Worm (Caenorhabditis elegans) whole organism, L1 larva: ENCODE data around the gene ZC412.3.

ENCODE experiments used
- C04F5.9 ChIP-seq: sonication (generic microtip); optimal IDR thresholded peaks from 2 replicates; lab custom pipeline; 2016; ENCODE audit warnings: missing genetic modification characterization, missing compliant biosample characterization
- C16A3.4 ChIP-seq: fragments of 150-350 bp; optimal IDR thresholded peaks from 2 replicates; lab custom pipeline; 2014; ENCODE audit warnings: missing biosample characterization, missing genetic modification characterization
- F16B12.6 ChIP-seq: fragments of 150-350 bp; optimal IDR thresholded peaks from 2 replicates; lab custom pipeline; 2014; ENCODE audit warnings: missing biosample characterization, missing genetic modification characterization
- ama-1 ChIP-seq: fragments of 150-350 bp; optimal IDR thresholded peaks from 2 replicates; lab custom pipeline; 2014
- ceh-8 ChIP-seq: fragments of 200-800 bp; sonication (Bioruptor generic); optimal IDR thresholded peaks from 2 replicates; lab custom pipeline; 2018; ENCODE audit warnings: mild to moderate bottlenecking, missing genetic modification characterization, moderate library complexity, missing compliant biosample characterization
- ceh-88 ChIP-seq: fragments of 200-800 bp; sonication (Bioruptor generic); IDR thresholded peaks from 2 replicates; pipeline ENCODE4 v1.3.6; 2022; ENCODE audit warnings: missing genetic modification characterization, missing compliant biosample characterization
- ces-1 ChIP-seq: fragments of 150-350 bp; optimal IDR thresholded peaks from 2 replicates; lab custom pipeline; 2014; ENCODE audit warnings: missing biosample characterization, missing genetic modification reagents, missing genetic modification characterization
- dpl-1 ChIP-seq, 3 experiments: fragments of 150-350 bp in 2 of 3; sonication (generic microtip) in 1 of 3; optimal IDR thresholded peaks; 2 replicates each; lab custom pipeline; 2014 to 2017; ENCODE audit warnings: missing biosample characterization in 3 of 3, missing genetic modification characterization in 3 of 3, missing genetic modification reagents in 3 of 3
- dsc-1 ChIP-seq: sonication (generic microtip); optimal IDR thresholded peaks from 2 replicates; lab custom pipeline; 2016; ENCODE audit warnings: mild to moderate bottlenecking, missing genetic modification characterization, missing compliant biosample characterization
- efl-1 ChIP-seq, 4 experiments: fragments of 150-350 bp; optimal IDR thresholded peaks in 3 of 4; peaks in 1 of 4; 1 replicate in 1 of 4; 2 replicates in 3 of 4; lab custom pipeline; 2014; ENCODE audit warnings: missing biosample characterization in 2 of 4, missing genetic modification characterization in 2 of 4, missing genetic modification reagents in 2 of 4
- efl-3 ChIP-seq: fragments of 200-800 bp; sonication (Bioruptor generic); optimal IDR thresholded peaks from 2 replicates; lab custom pipeline; 2018; ENCODE audit warnings: mild to moderate bottlenecking, missing genetic modification characterization, missing compliant biosample characterization
- egl-13 ChIP-seq: sonication (generic microtip); optimal IDR thresholded peaks from 2 replicates; lab custom pipeline; 2016; ENCODE audit warnings: missing genotype, missing genetic modification reagents, missing genetic modification characterization, missing compliant biosample characterization
- egl-27 ChIP-seq, 2 experiments: fragments of 150-350 bp in 1 of 2; sonication (generic microtip); optimal IDR thresholded peaks; 3 replicates each; lab custom pipeline; 2017 to 2018; ENCODE audit warnings: missing biosample characterization in 2 of 2, missing genetic modification characterization in 2 of 2, missing genetic modification reagents in 2 of 2
- ets-5 ChIP-seq: fragments of 200-800 bp; sonication (Bioruptor generic); IDR thresholded peaks from 2 replicates; pipeline ENCODE4 v1.3.6; 2022; ENCODE audit warnings: missing genetic modification characterization, missing compliant biosample characterization
- fkh-10 ChIP-seq: sonication (generic microtip); optimal IDR thresholded peaks from 2 replicates; lab custom pipeline; 2017; ENCODE audit warnings: missing biosample characterization, missing genetic modification reagents, missing genetic modification characterization
- fkh-4 ChIP-seq: sonication (generic microtip); optimal IDR thresholded peaks from 2 replicates; lab custom pipeline; 2016; ENCODE audit warnings: missing compliant biosample characterization, missing genetic modification characterization, borderline replicate concordance
- fkh-8 ChIP-seq: sonication (generic microtip); optimal IDR thresholded peaks from 2 replicates; lab custom pipeline; 2016; ENCODE audit warnings: mild to moderate bottlenecking, missing genetic modification characterization, missing compliant biosample characterization
- fos-1 ChIP-seq: fragments of 150-350 bp; optimal IDR thresholded peaks from 2 replicates; lab custom pipeline; 2014; ENCODE audit warnings: missing biosample characterization, missing genetic modification characterization
- grh-1 ChIP-seq: fragments of 200-800 bp; sonication (Bioruptor generic); IDR thresholded peaks from 2 replicates; pipeline ENCODE4 v1.3.6; 2022; ENCODE audit warnings: missing genetic modification reagents, missing genetic modification characterization, missing compliant biosample characterization
- hlh-17 ChIP-seq: fragments of 200-800 bp; sonication (Bioruptor generic); optimal IDR thresholded peaks from 2 replicates; lab custom pipeline; 2018; ENCODE audit warnings: missing genetic modification characterization, mild to moderate bottlenecking, missing compliant biosample characterization, moderate library complexity, borderline replicate concordance
- hlh-4 ChIP-seq: sonication (generic microtip); optimal IDR thresholded peaks from 2 replicates; lab custom pipeline; 2016; ENCODE audit warnings: mild to moderate bottlenecking, missing genetic modification characterization, missing compliant biosample characterization
- hpl-2 ChIP-seq: fragments of 150-350 bp; optimal IDR thresholded peaks from 2 replicates; lab custom pipeline; 2014; ENCODE audit warnings: missing biosample characterization, missing genetic modification reagents, missing genetic modification characterization
- irx-1 ChIP-seq: sonication (generic microtip); optimal IDR thresholded peaks from 2 replicates; lab custom pipeline; 2016; ENCODE audit warnings: missing genetic modification characterization, missing compliant biosample characterization
- lin-13 ChIP-seq: fragments of 150-350 bp; optimal IDR thresholded peaks from 2 replicates; lab custom pipeline; 2014; ENCODE audit warnings: missing biosample characterization, missing genetic modification reagents, missing genetic modification characterization
- lin-14 ChIP-seq: fragments of 200-800 bp; sonication (Bioruptor generic); optimal IDR thresholded peaks from 2 replicates; lab custom pipeline; 2018; ENCODE audit warnings: mild to moderate bottlenecking, missing genetic modification characterization, moderate library complexity, missing compliant biosample characterization
- lin-39 ChIP-seq: fragments of 150-350 bp; optimal IDR thresholded peaks from 2 replicates; lab custom pipeline; 2014; ENCODE audit warnings: missing biosample characterization, missing genetic modification reagents, missing genetic modification characterization
- lsy-2 ChIP-seq, 2 experiments: fragments of 150-350 bp; optimal IDR thresholded peaks; 2 replicates each; lab custom pipeline; 2014; ENCODE audit warnings: missing biosample characterization in 2 of 2, missing genetic modification characterization in 2 of 2
- mdl-1 ChIP-seq, 2 experiments: fragments of 150-350 bp; optimal IDR thresholded peaks; 2 replicates each; lab custom pipeline; 2014 to 2017; ENCODE audit warnings: missing biosample characterization in 2 of 2, missing genetic modification characterization in 2 of 2, inconsistent platforms in 1 of 2
- mef-2 ChIP-seq: fragments of 150-350 bp; optimal IDR thresholded peaks from 2 replicates; lab custom pipeline; 2014; ENCODE audit warnings: missing biosample characterization, missing genetic modification characterization
- mep-1 ChIP-seq: fragments of 150-350 bp; optimal IDR thresholded peaks from 2 replicates; lab custom pipeline; 2014; ENCODE audit warnings: missing biosample characterization, missing genetic modification characterization
- nhr-11 ChIP-seq: fragments of 150-350 bp; optimal IDR thresholded peaks from 2 replicates; lab custom pipeline; 2014; ENCODE audit warnings: missing biosample characterization, missing genetic modification characterization
- nhr-12 ChIP-seq: sonication (generic microtip); optimal IDR thresholded peaks from 2 replicates; lab custom pipeline; 2017; ENCODE audit warnings: missing biosample characterization, missing genetic modification characterization
- nhr-19 ChIP-seq: fragments of 200-800 bp; sonication (Bioruptor generic); conservative IDR thresholded peaks from 2 replicates; pipeline ENCODE4 v1.3.6; 2022; ENCODE audit warnings: missing genetic modification characterization, missing compliant biosample characterization
- nhr-20 ChIP-seq: sonication (generic microtip); optimal IDR thresholded peaks from 2 replicates; lab custom pipeline; 2016; ENCODE audit warnings: mild to moderate bottlenecking, missing genetic modification characterization, missing compliant biosample characterization
- nhr-237 ChIP-seq: fragments of 150-350 bp; optimal IDR thresholded peaks from 2 replicates; lab custom pipeline; 2014; ENCODE audit warnings: missing biosample characterization, missing genetic modification characterization
- nhr-28 ChIP-seq: fragments of 150-350 bp; optimal IDR thresholded peaks from 2 replicates; lab custom pipeline; 2014; ENCODE audit warnings: missing biosample characterization, missing genetic modification characterization
- nhr-47 ChIP-seq: sonication (generic microtip); optimal IDR thresholded peaks from 2 replicates; lab custom pipeline; 2016; ENCODE audit warnings: mild to moderate bottlenecking, missing genetic modification characterization, moderate library complexity, missing compliant biosample characterization
- nhr-71 ChIP-seq: sonication (generic microtip); optimal IDR thresholded peaks from 2 replicates; lab custom pipeline; 2016; ENCODE audit warnings: mild to moderate bottlenecking, missing genetic modification characterization, moderate library complexity, missing compliant biosample characterization
- nhr-76 ChIP-seq: sonication (generic microtip); optimal IDR thresholded peaks from 2 replicates; lab custom pipeline; 2017; ENCODE audit warnings: missing biosample characterization, missing genetic modification characterization
- nhr-84 ChIP-seq: sonication (generic microtip); optimal IDR thresholded peaks from 2 replicates; lab custom pipeline; 2017; ENCODE audit warnings: missing biosample characterization, missing genetic modification characterization
- pqm-1 ChIP-seq: sonication (generic microtip); optimal IDR thresholded peaks from 3 replicates; lab custom pipeline; 2017; ENCODE audit warnings: missing biosample characterization, missing genetic modification characterization
- rnt-1 ChIP-seq: sonication (generic microtip); optimal IDR thresholded peaks from 2 replicates; lab custom pipeline; 2016; ENCODE audit warnings: mild to moderate bottlenecking, missing genetic modification characterization, moderate library complexity, missing compliant biosample characterization
- skn-1 ChIP-seq: fragments of 150-350 bp; optimal IDR thresholded peaks from 2 replicates; lab custom pipeline; 2014; ENCODE audit warnings: missing biosample characterization, missing genetic modification characterization
- snu-23 ChIP-seq: sonication (generic microtip); optimal IDR thresholded peaks from 2 replicates; lab custom pipeline; 2016; ENCODE audit warnings: missing genetic modification characterization, missing compliant biosample characterization
- sox-4 ChIP-seq: sonication (generic microtip); optimal IDR thresholded peaks from 2 replicates; lab custom pipeline; 2016; ENCODE audit warnings: missing genetic modification characterization, missing compliant biosample characterization
- sptf-1 ChIP-seq: fragments of 150-350 bp; optimal IDR thresholded peaks from 2 replicates; lab custom pipeline; 2014; ENCODE audit warnings: missing biosample characterization, missing genetic modification characterization
- sup-37 ChIP-seq: fragments of 200-800 bp; sonication (Bioruptor generic); optimal IDR thresholded peaks from 2 replicates; lab custom pipeline; 2018; ENCODE audit warnings: mild to moderate bottlenecking, missing genetic modification characterization, missing compliant biosample characterization
- swsn-7 ChIP-seq: sonication (generic microtip); optimal IDR thresholded peaks from 2 replicates; lab custom pipeline; 2016; ENCODE audit warnings: missing genetic modification characterization, missing compliant biosample characterization
- unc-130 ChIP-seq: fragments of 150-350 bp; optimal IDR thresholded peaks from 2 replicates; lab custom pipeline; 2017; ENCODE audit warnings: missing biosample characterization, missing genetic modification characterization, inconsistent platforms
- unc-30 ChIP-seq: sonication (generic microtip); optimal IDR thresholded peaks from 2 replicates; lab custom pipeline; 2017; ENCODE audit warnings: missing biosample characterization, missing genetic modification characterization
- vab-15 ChIP-seq: sonication (generic microtip); optimal IDR thresholded peaks from 2 replicates; lab custom pipeline; 2017; ENCODE audit warnings: missing genotype, mild to moderate bottlenecking, missing genetic modification characterization, missing compliant biosample characterization
- zag-1 ChIP-seq: fragments of 150-350 bp; optimal IDR thresholded peaks from 2 replicates; lab custom pipeline; 2014; ENCODE audit warnings: missing biosample characterization, missing genetic modification characterization
- zip-4 ChIP-seq: fragments of 200-800 bp; sonication (Bioruptor generic); optimal IDR thresholded peaks from 2 replicates; lab custom pipeline; 2018; ENCODE audit warnings: mild to moderate bottlenecking, missing genetic modification characterization, moderate library complexity, missing compliant biosample characterization
- ztf-11 ChIP-seq, 2 experiments: sonication (generic microtip); optimal IDR thresholded peaks; 2 replicates each; lab custom pipeline; 2016 to 2017; ENCODE audit warnings: missing genetic modification characterization in 2 of 2, missing biosample characterization in 1 of 2, missing compliant biosample characterization in 1 of 2

Gene ZC412.3

ce11 chrV:14849628-14850027, 21.7 kb downstream of the ZC412.3 start:
- TF ChIP-seq zip-4 (GFP tag; lab: Kevin White, UChicago) (no peak), nhr-28 (tag; lab: Kevin White, UChicago) (no peak), hlh-17 (no peak), swsn-7 (tag; lab: Kevin White, UChicago) (peak; percentile 17), fos-1 (tag; lab: Kevin White, UChicago) (peak; percentile 24), snu-23 (GFP tag; lab: Kevin White, UChicago) (peak; percentile 76), efl-3 (GFP tag; lab: Kevin White, UChicago) (no peak), nhr-237 (tag; lab: Kevin White, UChicago) (no peak), sptf-1 (tag; lab: Kevin White, UChicago) (no peak), nhr-76 (tag; lab: Kevin White, UChicago) (no peak), rnt-1 (peak; percentile 46), efl-1 (optimal IDR thresholded peaks at IDR 0.05; lab: Kevin White, UChicago) (peak; percentile 27 to 43), efl-1 (GFP tag; optimal IDR thresholded peaks at IDR 0.05 in 1 of 2; lab: Kevin White, UChicago) (peak; percentile 20 to 84), grh-1 (GFP tag; lab: Robert Waterston, UW) (no peak), mdl-1 (tag; optimal IDR thresholded peaks at IDR 0.05; lab: Kevin White, UChicago) (peak in 1 of 2 experiments; percentile 83), pqm-1 (tag; lab: Kevin White, UChicago) (no peak), egl-13 (peak; percentile 2), sox-4 (tag; lab: Kevin White, UChicago) (no peak), lin-39 (tag; lab: Kevin White, UChicago) (no peak), hlh-4 (tag; lab: Kevin White, UChicago) (no peak), ceh-8 (GFP tag; lab: Kevin White, UChicago) (no peak), C16A3.4 (peak; percentile 63), fkh-10 (GFP tag; lab: Kevin White, UChicago) (no peak), ets-5 (GFP tag; lab: Robert Waterston, UW) (no peak), sup-37 (GFP tag; lab: Kevin White, UChicago) (no peak), irx-1 (tag; lab: Kevin White, UChicago) (peak; percentile 6), fkh-8 (tag; lab: Kevin White, UChicago) (peak; percentile 36), egl-27 (tag; optimal IDR thresholded peaks at IDR 0.05; lab: Kevin White, UChicago) (no peak), mef-2 (tag; lab: Kevin White, UChicago) (no peak), hpl-2 (GFP tag; lab: Kevin White, UChicago) (peak; percentile 12), skn-1 (tag; lab: Kevin White, UChicago) (peak; percentile 52), lsy-2 (tag; optimal IDR thresholded peaks at IDR 0.05; lab: Kevin White, UChicago) (peak; percentile 49 to 72), nhr-20 (tag; lab: Kevin White, UChicago) (peak; percentile 81), vab-15 (tag; lab: Kevin White, UChicago) (peak; percentile 55), unc-30 (tag; lab: Kevin White, UChicago) (no peak), lin-14 (GFP tag; lab: Kevin White, UChicago) (peak; percentile 91), nhr-12 (no peak), fkh-4 (tag; lab: Kevin White, UChicago) (no peak), unc-130 (tag; lab: Kevin White, UChicago) (peak; percentile 73), nhr-71 (tag; lab: Kevin White, UChicago) (peak; percentile 79), dsc-1 (tag; lab: Kevin White, UChicago) (no peak), ceh-88 (GFP tag; lab: Robert Waterston, UW) (no peak), nhr-11 (tag; lab: Kevin White, UChicago) (peak; percentile 27), ces-1 (no peak), C04F5.9 (tag; lab: Kevin White, UChicago) (no peak), F16B12.6 (tag; lab: Kevin White, UChicago) (no peak), nhr-84 (tag; lab: Kevin White, UChicago) (no peak), mep-1 (tag; lab: Kevin White, UChicago) (peak; percentile 68), dpl-1 (GFP tag; optimal IDR thresholded peaks at IDR 0.05; lab: Kevin White, UChicago) (peak; percentile 12 to 50 (median 40)), zag-1 (tag; lab: Kevin White, UChicago) (no peak), nhr-47 (tag; lab: Kevin White, UChicago) (peak; percentile 60), ama-1 (lab: Kevin White, UChicago) (peak; percentile 33), ztf-11 (tag; optimal IDR thresholded peaks at IDR 0.05; lab: Kevin White, UChicago) (no peak), lin-13 (peak; percentile 61), nhr-19 (GFP tag; lab: Robert Waterston, UW) (peak; percentile 46; the same call in 1 of the 2 replicates)
